Fruit fly (Drosophila melanogaster): ENCODE measurements around the gene CG17377.

DNA sequence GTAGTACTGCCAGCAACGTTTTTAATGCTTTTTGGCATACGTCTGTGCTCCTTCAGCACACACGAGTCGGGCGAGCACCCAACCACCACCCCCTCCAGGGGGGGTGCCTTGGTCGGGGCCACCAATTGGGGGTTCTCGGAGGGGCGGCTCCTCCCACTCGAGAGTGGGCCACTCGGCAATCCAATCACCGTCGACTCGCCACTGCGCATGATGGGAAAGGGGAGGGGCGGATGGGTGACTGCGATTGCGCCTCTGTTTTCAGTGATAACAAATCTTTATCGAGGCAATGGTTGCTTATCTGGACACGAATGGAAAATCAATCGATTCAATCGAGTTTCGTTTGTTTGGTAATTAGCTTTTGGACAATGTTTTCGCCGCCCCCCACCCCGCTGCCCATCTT lies 14.9 kb upstream of the CG17377 start:
- TF ChIP-seq CG7045 (GFP tag; optimal IDR thresholded peaks at IDR 0.05) (no peak), CG1620 (GFP tag; optimal IDR thresholded peaks at IDR 0.05) (no peak), Crg-1 (GFP tag; optimal IDR thresholded peaks at IDR 0.05) (no peak), pad (GFP tag; optimal IDR thresholded peaks at IDR 0.05) (peak; percentile 25), CG14711 (tag; optimal IDR thresholded peaks at IDR 0.05) (no peak), CG33017 (tag; optimal IDR thresholded peaks at IDR 0.05) (no peak), kay (GFP tag; ENCODE audit: borderline replicate concordance) (no peak), Mnt (GFP tag; optimal IDR thresholded peaks at IDR 0.05) (no peak), CG12768 (GFP tag; optimal IDR thresholded peaks at IDR 0.05) (no peak), cnc (optimal IDR thresholded peaks at IDR 0.05) (no peak), CG11617 (GFP tag; optimal IDR thresholded peaks at IDR 0.05) (no peak)
